Fruit fly (Drosophila melanogaster) whole organism, embryonic: ENCODE results near the gene CG17264.

Experiments used
- Aef1 ChIP-seq: fragments of 200-800 bp; sonication (Bioruptor generic); IDR thresholded peaks from 3 replicates; pipeline ENCODE4 v1.3.6; 2022; ENCODE audit warnings: missing biosample characterization, missing genetic modification characterization
- CG10267 ChIP-seq: fragments of 200-800 bp; sonication (Bioruptor generic); optimal IDR thresholded peaks from 2 replicates; lab custom pipeline; 2018; ENCODE audit warnings: missing biosample characterization, mild to moderate bottlenecking, missing genetic modification characterization, moderate library complexity
- CG12155 ChIP-seq: fragments of 200-800 bp; sonication (Bioruptor generic); optimal IDR thresholded peaks from 3 replicates; lab custom pipeline; 2016; ENCODE audit warnings: missing biosample characterization, missing genetic modification characterization
- CG12219 ChIP-seq: fragments of 200-800 bp; sonication (Bioruptor generic); optimal IDR thresholded peaks from 3 replicates; lab custom pipeline; 2018; ENCODE audit warnings: missing biosample characterization, mild to moderate bottlenecking, missing genetic modification characterization
- CG1233 ChIP-seq: fragments of 200-800 bp; sonication (Bioruptor generic); optimal IDR thresholded peaks from 4 replicates; lab custom pipeline; 2018; ENCODE audit warnings: missing biosample characterization, mild to moderate bottlenecking, missing genetic modification characterization
- CG13287 ChIP-seq: fragments of 200-800 bp; sonication (Bioruptor generic); IDR thresholded peaks from 2 replicates; pipeline ENCODE4 v1.3.6; 2022; ENCODE audit warnings: missing biosample characterization, missing genetic modification characterization; ENCODE audit not compliant: partially characterized antibody
- CG13296 ChIP-seq: fragments of 200-800 bp; sonication (Bioruptor generic); optimal IDR thresholded peaks from 3 replicates; lab custom pipeline; 2018; ENCODE audit warnings: missing biosample characterization, mild to moderate bottlenecking, missing genetic modification characterization
- CG15011 ChIP-seq: fragments of 200-800 bp; sonication (Bioruptor generic); optimal IDR thresholded peaks from 3 replicates; lab custom pipeline; 2018; ENCODE audit warnings: missing biosample characterization, mild to moderate bottlenecking, missing genetic modification characterization
- CG15269 ChIP-seq: fragments of 200-800 bp; sonication (Bioruptor generic); optimal IDR thresholded peaks from 2 replicates; lab custom pipeline; 2018; ENCODE audit warnings: missing biosample characterization, mild to moderate bottlenecking, missing genetic modification characterization, moderate library complexity
- CG15514 ChIP-seq: fragments of 200-800 bp; sonication (Bioruptor generic); optimal IDR thresholded peaks from 3 replicates; lab custom pipeline; 2017; ENCODE audit warnings: missing biosample characterization, missing genetic modification characterization, mild to moderate bottlenecking, moderate library complexity, missing genetic modification reagents
- CG17359 ChIP-seq: fragments of 200-800 bp; sonication (Bioruptor generic); optimal IDR thresholded peaks from 3 replicates; lab custom pipeline; 2018; ENCODE audit warnings: missing biosample characterization, mild to moderate bottlenecking, missing genetic modification characterization, moderate library complexity
- CG17568 ChIP-seq: fragments of 200-800 bp; sonication (Bioruptor generic); optimal IDR thresholded peaks from 2 replicates; lab custom pipeline; 2018; ENCODE audit warnings: missing biosample characterization, mild to moderate bottlenecking, missing genetic modification characterization, moderate library complexity
- CG18011 ChIP-seq: fragments of 200-800 bp; sonication (Bioruptor generic); optimal IDR thresholded peaks from 2 replicates; lab custom pipeline; 2017; ENCODE audit warnings: missing biosample characterization, missing genetic modification characterization, mild to moderate bottlenecking, moderate library complexity, missing genotype
- CG32532 ChIP-seq: fragments of 200-800 bp; sonication (Bioruptor generic); IDR thresholded peaks from 2 replicates; pipeline ENCODE4 v1.3.6; 2022; ENCODE audit warnings: missing biosample characterization, missing genetic modification characterization
- CG3281 ChIP-seq: fragments of 200-800 bp; sonication (Bioruptor generic); optimal IDR thresholded peaks from 3 replicates; lab custom pipeline; 2017; ENCODE audit warnings: missing biosample characterization, mild to moderate bottlenecking, missing genetic modification characterization
- CG34224 ChIP-seq: fragments of 200-800 bp; sonication (Bioruptor generic); IDR thresholded peaks from 3 replicates; pipeline ENCODE4 v1.3.6; 2022; ENCODE audit warnings: missing biosample characterization, missing genetic modification characterization; ENCODE audit not compliant: partially characterized antibody
- CG6689 ChIP-seq: fragments of 200-800 bp; sonication (Bioruptor generic); IDR thresholded peaks from 2 replicates; pipeline ENCODE4 v1.3.6; 2022; ENCODE audit warnings: missing biosample characterization, missing genetic modification characterization
- CG8478 ChIP-seq: fragments of >200 bp; optimal IDR thresholded peaks from 2 replicates; lab custom pipeline; 2018
- HLH54F ChIP-seq: fragments of 200-800 bp; sonication (Bioruptor generic); optimal IDR thresholded peaks from 3 replicates; lab custom pipeline; 2016; ENCODE audit warnings: missing biosample characterization, missing genetic modification characterization
- Hand ChIP-seq: fragments of 200-800 bp; sonication (Bioruptor generic); optimal IDR thresholded peaks from 2 replicates; lab custom pipeline; 2017; ENCODE audit warnings: mild to moderate bottlenecking, missing biosample characterization, missing genetic modification reagents, missing genetic modification characterization
- NFAT ChIP-seq: fragments of 200-800 bp; sonication (Bioruptor generic); IDR thresholded peaks from 2 replicates; pipeline ENCODE4 v1.3.6; 2022; ENCODE audit warnings: missing biosample characterization, missing genetic modification characterization
- PHDP ChIP-seq: fragments of 200-800 bp; sonication (Bioruptor generic); optimal IDR thresholded peaks from 3 replicates; lab custom pipeline; 2018; ENCODE audit warnings: missing biosample characterization, mild to moderate bottlenecking, missing genetic modification characterization, moderate library complexity
- al ChIP-seq: fragments of 200-800 bp; sonication (Bioruptor generic); IDR thresholded peaks from 2 replicates; pipeline ENCODE4 v1.3.6; 2022; ENCODE audit warnings: missing biosample characterization, missing genetic modification characterization
- ap ChIP-seq: fragments of 200-800 bp; sonication (Bioruptor generic); IDR thresholded peaks from 2 replicates; pipeline ENCODE4 v1.3.6; 2022; ENCODE audit warnings: missing biosample characterization, missing genetic modification characterization
- ato ChIP-seq: fragments of 200-800 bp; sonication (Bioruptor generic); IDR thresholded peaks from 2 replicates; pipeline ENCODE4 v1.3.6; 2022; ENCODE audit warnings: missing biosample characterization, missing genetic modification characterization; ENCODE audit not compliant: partially characterized antibody
- bcd ChIP-seq: fragments of 200-800 bp; sonication (Bioruptor generic); optimal IDR thresholded peaks from 2 replicates; lab custom pipeline; 2017; ENCODE audit warnings: missing biosample characterization, mild to moderate bottlenecking, missing genetic modification characterization
- cato ChIP-seq: fragments of 200-800 bp; sonication (Bioruptor generic); optimal IDR thresholded peaks from 2 replicates; lab custom pipeline; 2016; ENCODE audit warnings: missing biosample characterization, missing genetic modification characterization, borderline replicate concordance
- chn ChIP-seq: fragments of 200-800 bp; sonication (Bioruptor generic); optimal IDR thresholded peaks from 2 replicates; lab custom pipeline; 2016; ENCODE audit warnings: missing biosample characterization, missing genetic modification characterization
- croc ChIP-seq: fragments of 200-800 bp; sonication (Bioruptor generic); conservative IDR thresholded peaks from 3 replicates; pipeline ENCODE4 v1.3.6; 2022; ENCODE audit warnings: missing biosample characterization, missing genetic modification characterization
- dmrt99B ChIP-seq: fragments of 200-800 bp; sonication (Bioruptor generic); optimal IDR thresholded peaks from 2 replicates; lab custom pipeline; 2018; ENCODE audit warnings: missing biosample characterization, mild to moderate bottlenecking, missing genetic modification characterization, moderate library complexity
- gcm2 ChIP-seq: fragments of 200-800 bp; sonication (Bioruptor generic); optimal IDR thresholded peaks from 2 replicates; lab custom pipeline; 2016; ENCODE audit warnings: missing biosample characterization, missing genetic modification characterization
- gfzf ChIP-seq: fragments of 200-800 bp; sonication (Bioruptor generic); optimal IDR thresholded peaks from 2 replicates; lab custom pipeline; 2016; ENCODE audit warnings: missing biosample characterization, mild to moderate bottlenecking, missing genetic modification characterization, moderate library complexity
- hbn ChIP-seq: fragments of 200-800 bp; sonication (Bioruptor generic); IDR thresholded peaks from 2 replicates; pipeline ENCODE4 v1.3.6; 2022; ENCODE audit warnings: missing biosample characterization, missing genetic modification characterization; ENCODE audit not compliant: partially characterized antibody
- lab ChIP-seq: fragments of 200-800 bp; sonication (Bioruptor generic); optimal IDR thresholded peaks from 3 replicates; lab custom pipeline; 2017; ENCODE audit warnings: missing biosample characterization, missing genetic modification characterization, mild to moderate bottlenecking, moderate library complexity, missing genetic modification reagents
- lola ChIP-seq, 3 experiments: fragments of >200 bp in 2 of 3; fragments of 200-800 bp in 1 of 3; sonication (Bioruptor generic) in 1 of 3; optimal IDR thresholded peaks; 2 replicates each; lab custom pipeline; 2017 to 2019; ENCODE audit warnings: missing biosample characterization in 3 of 3, missing genetic modification characterization in 3 of 3, mild to moderate bottlenecking in 1 of 3, moderate library complexity in 1 of 3
- nom ChIP-seq: fragments of 200-800 bp; sonication (Bioruptor generic); optimal IDR thresholded peaks from 2 replicates; lab custom pipeline; 2017; ENCODE audit warnings: missing biosample characterization, missing genetic modification characterization, mild to moderate bottlenecking, moderate library complexity, missing genetic modification reagents
- otp ChIP-seq: fragments of 200-800 bp; sonication (Bioruptor generic); IDR thresholded peaks from 3 replicates; pipeline ENCODE4, ENCODE4 v1.3.6; 2022; ENCODE audit warnings: missing biosample characterization, missing genetic modification characterization
- pros ChIP-seq: fragments of 200-800 bp; sonication (Bioruptor generic); optimal IDR thresholded peaks from 3 replicates; lab custom pipeline; 2019; ENCODE audit warnings: missing biosample characterization, mild to moderate bottlenecking, missing genetic modification characterization, moderate library complexity
- row ChIP-seq: fragments of 200-800 bp; sonication (Bioruptor generic); IDR thresholded peaks from 3 replicates; pipeline ENCODE4 v1.3.6; 2022; ENCODE audit warnings: missing biosample characterization, missing genetic modification characterization
- sd ChIP-seq: fragments of 200-800 bp; sonication (Bioruptor generic); optimal IDR thresholded peaks from 3 replicates; lab custom pipeline; 2018; ENCODE audit warnings: missing biosample characterization, mild to moderate bottlenecking, missing genetic modification characterization, moderate library complexity
- sim ChIP-seq: fragments of 200-800 bp; sonication (Bioruptor generic); IDR thresholded peaks from 2 replicates; pipeline ENCODE4 v1.3.6; 2022; ENCODE audit warnings: missing biosample characterization, missing genetic modification characterization
- sqz ChIP-seq: fragments of 200-800 bp; sonication (Bioruptor generic); optimal IDR thresholded peaks from 3 replicates; lab custom pipeline; 2018; ENCODE audit warnings: missing biosample characterization, mild to moderate bottlenecking, missing genetic modification characterization
- ssp ChIP-seq: fragments of 200-800 bp; sonication (Bioruptor generic); IDR thresholded peaks from 2 replicates; pipeline ENCODE4 v1.3.6; 2022; ENCODE audit warnings: missing biosample characterization, missing genetic modification characterization
- tin ChIP-seq: fragments of 200-800 bp; sonication (Bioruptor generic); optimal IDR thresholded peaks from 3 replicates; lab custom pipeline; 2016; ENCODE audit warnings: missing biosample characterization, missing genetic modification characterization
- vfl ChIP-seq: fragments of 200-800 bp; sonication (Bioruptor generic); optimal IDR thresholded peaks from 2 replicates; lab custom pipeline; 2016; ENCODE audit warnings: missing biosample characterization, missing genetic modification characterization
- wek ChIP-seq: fragments of 200-800 bp; sonication (Bioruptor generic); optimal IDR thresholded peaks from 3 replicates; lab custom pipeline; 2018; ENCODE audit warnings: missing biosample characterization, mild to moderate bottlenecking, missing genetic modification characterization, moderate library complexity
- wor ChIP-seq: fragments of 200-800 bp; sonication (Bioruptor generic); IDR thresholded peaks from 2 replicates; pipeline ENCODE4 v1.3.6; 2022; ENCODE audit warnings: missing biosample characterization, missing genetic modification characterization
- z ChIP-seq: fragments of 200-800 bp; sonication (Bioruptor generic); IDR thresholded peaks from 3 replicates; pipeline ENCODE4 v1.3.6; 2022; ENCODE audit warnings: missing biosample characterization, missing genetic modification characterization

Gene CG17264

dm6 chr2L:2987681-2988381 is 30.5 kb upstream of the CG17264 start, which contains the start of the genes Chd1 and Bem46 (continued):
- TF ChIP-seq chn (peak; percentile 82), ssp (peak; percentile 78), CG32532 (GFP tag; lab: Robert Waterston, UW) (peak; percentile 89), lola (GFP tag; optimal IDR thresholded peaks at IDR 0.05; lab: Kevin White, UChicago) (peak in 1 of 3 experiments; percentile 87), CG1233 (GFP tag; lab: Kevin White, UChicago) (peak; percentile 86), CG12219 (GFP tag; lab: Kevin White, UChicago) (no peak), CG12155 (GFP tag; lab: Kevin White, UChicago) (peak; percentile 88), CG6689 (GFP tag; lab: Robert Waterston, UW) (peak; percentile 84), dmrt99B (tag; lab: Kevin White, UChicago) (no peak), CG10267 (peak; percentile 81), gfzf (peak; percentile 38), otp (GFP tag; lab: Robert Waterston, UW) (peak; percentile 69; the same call in 1 of the 3 replicates), sim (GFP tag; lab: Robert Waterston, UW) (no peak), vfl (peak; percentile 73), lab (GFP tag; lab: Kevin White, UChicago) (no peak), wek (GFP tag; lab: Kevin White, UChicago) (no peak), sqz (GFP tag; lab: Kevin White, UChicago) (no peak), CG15011 (GFP tag; lab: Kevin White, UChicago) (no peak), PHDP (tag; lab: Kevin White, UChicago) (peak; percentile 82), NFAT (GFP tag; lab: Robert Waterston, UW) (peak; percentile 66), wor (peak; percentile 71), CG17568 (GFP tag; lab: Kevin White, UChicago) (no peak), CG15514 (GFP tag; lab: Kevin White, UChicago) (peak; percentile 76), croc (peak; percentile 61; the same call in 2 of the 3 replicates), sd (tag; lab: Kevin White, UChicago) (no peak), bcd (GFP tag; lab: Kevin White, UChicago) (peak; percentile 89), HLH54F (peak; percentile 86), tin (GFP tag; lab: Kevin White, UChicago) (peak; percentile 87), al (GFP tag; lab: Robert Waterston, UW) (peak; percentile 83), gcm2 (GFP tag; lab: Kevin White, UChicago) (peak; percentile 52), CG13296 (GFP tag; lab: Kevin White, UChicago) (peak; percentile 84), CG17359 (tag; lab: Kevin White, UChicago) (peak; percentile 79), cato (GFP tag; lab: Kevin White, UChicago) (peak; percentile 77), CG3281 (peak; percentile 81), pros (GFP tag; lab: Kevin White, UChicago) (peak; percentile 13), CG13287 (no peak), CG34224 (GFP tag; lab: Robert Waterston, UW) (no peak; the same call in 2 of the 3 replicates), hbn (GFP tag; lab: Robert Waterston, UW) (no peak), ato (GFP tag; lab: Robert Waterston, UW) (no peak), z (GFP tag; lab: Robert Waterston, UW) (no peak), CG8478 (lab: Kevin White, UChicago) (no peak), nom (GFP tag; lab: Kevin White, UChicago) (peak; percentile 32), row (GFP tag; lab: Robert Waterston, UW) (peak; percentile 95), CG18011 (peak; percentile 69), Aef1 (GFP tag; lab: Robert Waterston, UW) (peak; percentile 90), CG15269 (tag; lab: Kevin White, UChicago) (peak; percentile 87), ap (GFP tag; lab: Robert Waterston, UW) (peak; percentile 74; the same call in 1 of the 2 replicates), Hand (peak; percentile 61)
